Worm (Caenorhabditis elegans): ENCODE data around the gene dhhc-4.

DNA sequence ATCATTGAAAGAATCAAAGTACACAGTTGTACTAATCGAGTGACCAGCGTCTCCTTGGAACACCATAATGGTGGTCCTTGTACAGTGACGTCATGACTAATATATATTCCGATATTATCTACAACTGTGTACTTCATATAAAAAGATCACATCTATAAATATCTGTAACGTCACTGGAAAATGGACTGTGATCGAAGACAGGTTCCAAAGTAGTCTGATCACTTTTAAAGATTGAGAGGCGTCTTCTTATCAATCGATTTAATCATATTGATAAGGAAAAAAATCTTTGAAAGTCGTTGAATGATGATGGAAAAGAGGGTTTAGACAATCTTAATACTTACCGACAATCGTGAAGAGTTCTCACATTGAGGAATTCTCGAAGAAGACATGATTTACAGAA, 9.5 kb downstream of the dhhc-4 start:
- TF ChIP-seq ceh-43 (GFP tag; optimal IDR thresholded peaks at IDR 0.05), result no peak
- TF ChIP-seq sptf-1 (tag; optimal IDR thresholded peaks at IDR 0.05), result no peak
- TF ChIP-seq lsy-2 (tag; optimal IDR thresholded peaks at IDR 0.05), result no peak
